Worm (Caenorhabditis elegans) whole organism, late embryonic: ENCODE measurements around the gene C44C10.10.

Experiments used
- ceh-2 ChIP-seq: sonication (generic microtip); optimal IDR thresholded peaks from 2 replicates; lab custom pipeline; 2016; ENCODE audit warnings: missing genotype, missing genetic modification characterization, missing compliant biosample characterization
- ets-4 ChIP-seq: sonication (generic microtip); optimal IDR thresholded peaks from 2 replicates; lab custom pipeline; 2016; ENCODE audit warnings: missing genetic modification characterization, missing compliant biosample characterization
- fax-1 ChIP-seq: sonication (generic microtip); optimal IDR thresholded peaks from 2 replicates; lab custom pipeline; 2016; ENCODE audit warnings: missing genotype, missing genetic modification characterization, missing compliant biosample characterization
- tbx-2 ChIP-seq: sonication (generic microtip); optimal IDR thresholded peaks from 2 replicates; lab custom pipeline; 2016; ENCODE audit warnings: missing genetic modification characterization, missing compliant biosample characterization

- TF ChIP-seq fax-1 (no peak), ceh-2 (tag; lab: Kevin White, UChicago) (no peak), tbx-2 (tag; lab: Kevin White, UChicago) (no peak), ets-4 (tag; lab: Kevin White, UChicago) (no peak)
These were observed 6.6 kb downstream of the C44C10.10 start, which contains the start of gene C44C10.12 for ce11 chrX:11696696-11697095.
